Fruit fly (Drosophila melanogaster): ENCODE results near the gene CG32816.

The CG32816 gene

dm6 chrX:443981-444550 is 26.5 kb downstream of the CG32816 start (continued):
- TF ChIP-seq svp (GFP tag) (peak; percentile 78), lz (GFP tag; optimal IDR thresholded peaks at IDR 0.05) (peak; percentile 58), fd59A (GFP tag; optimal IDR thresholded peaks at IDR 0.05) (peak; percentile 75), Sox14 (GFP tag; optimal IDR thresholded peaks at IDR 0.05) (peak; percentile 60), Lpt (GFP tag; optimal IDR thresholded peaks at IDR 0.05) (no peak), CG6276 (GFP tag; optimal IDR thresholded peaks at IDR 0.05) (no peak), CG3032 (tag; optimal IDR thresholded peaks at IDR 0.05) (peak; percentile 74), CG16779 (tag; optimal IDR thresholded peaks at IDR 0.05) (peak; percentile 23), vri (GFP tag; optimal IDR thresholded peaks at IDR 0.05) (peak; percentile 39), CG6163 (GFP tag; IDR thresholded peaks at IDR 0.05) (peak; percentile 69), fkh (GFP tag; optimal IDR thresholded peaks at IDR 0.05) (no peak), CG1621 (tag; optimal IDR thresholded peaks at IDR 0.05) (peak; percentile 70), spab (GFP tag; optimal IDR thresholded peaks at IDR 0.05) (peak; percentile 71), salr (GFP tag; optimal IDR thresholded peaks at IDR 0.05) (peak in 1 of 2 experiments; percentile 60), Hr39 (GFP tag; optimal IDR thresholded peaks at IDR 0.05) (peak; percentile 53), fd85E (GFP tag; optimal IDR thresholded peaks at IDR 0.05) (no peak), net (GFP tag; optimal IDR thresholded peaks at IDR 0.05) (peak; percentile 44), Ets21C (GFP tag; optimal IDR thresholded peaks at IDR 0.05) (peak; percentile 25), CG10669 (GFP tag; optimal IDR thresholded peaks at IDR 0.05) (peak; percentile 77), Ets96B (tag; optimal IDR thresholded peaks at IDR 0.05) (peak; percentile 75), Sox102F (GFP tag; optimal IDR thresholded peaks at IDR 0.05) (peak; percentile 30), Blimp-1 (GFP tag; optimal IDR thresholded peaks at IDR 0.05) (no peak), CG8319 (GFP tag; optimal IDR thresholded peaks at IDR 0.05) (peak; percentile 27), Hr4 (GFP tag; optimal IDR thresholded peaks at IDR 0.05) (no peak)

dm6 chrX:441295-441694 is 29.2 kb downstream of the CG32816 start:
- TF ChIP-seq Sox102F (GFP tag; optimal IDR thresholded peaks at IDR 0.05) (peak; percentile 48), CG15336 (GFP tag; IDR thresholded peaks at IDR 0.05) (no peak), topi (GFP tag; optimal IDR thresholded peaks at IDR 0.05) (peak; percentile 28), Hr39 (GFP tag; optimal IDR thresholded peaks at IDR 0.05) (peak; percentile 13), svp (GFP tag) (peak; percentile 48), CG1621 (tag; optimal IDR thresholded peaks at IDR 0.05) (no peak), Eip78C (GFP tag) (peak; percentile 73), esn (GFP tag; optimal IDR thresholded peaks at IDR 0.05) (peak; percentile 31), Met (GFP tag; optimal IDR thresholded peaks at IDR 0.05) (peak; percentile 28), lz (GFP tag; optimal IDR thresholded peaks at IDR 0.05) (peak; percentile 7), CG3032 (tag; optimal IDR thresholded peaks at IDR 0.05) (no peak), CG31627 (GFP tag; optimal IDR thresholded peaks at IDR 0.05) (peak; percentile 5), Smox (GFP tag; optimal IDR thresholded peaks at IDR 0.05) (peak; percentile 11)

dm6 chrX:437404-437803 is 33.1 kb downstream of the CG32816 start, which contains the start of gene Pgcl:
Gene Pgcl (minus strand): TSS chrX:437448.
- TF ChIP-seq fd85E (GFP tag; optimal IDR thresholded peaks at IDR 0.05) (no peak), spab (GFP tag; optimal IDR thresholded peaks at IDR 0.05) (no peak), Lpt (GFP tag; optimal IDR thresholded peaks at IDR 0.05) (no peak), Hr4 (GFP tag; optimal IDR thresholded peaks at IDR 0.05) (no peak), CG9139 (GFP tag; optimal IDR thresholded peaks at IDR 0.05) (no peak), achi (GFP tag; optimal IDR thresholded peaks at IDR 0.05) (no peak), Sox15 (GFP tag; optimal IDR thresholded peaks at IDR 0.05) (no peak), net (GFP tag; optimal IDR thresholded peaks at IDR 0.05) (no peak)

- TF ChIP-seq acj6 (GFP tag; optimal IDR thresholded peaks at IDR 0.05), result no peak
- TF ChIP-seq salr (GFP tag; optimal IDR thresholded peaks at IDR 0.05), result no peak
- TF ChIP-seq Eip93F (GFP tag; optimal IDR thresholded peaks at IDR 0.05), result no peak
- no peak for TF ChIP-seq topi (GFP tag; optimal IDR thresholded peaks at IDR 0.05)
- no peak for TF ChIP-seq Hr38 (GFP tag; optimal IDR thresholded peaks at IDR 0.05)
Measured at dm6 chrX:428192-428591, 42.3 kb downstream of the CG32816 start.

Measured in whole organism, prepupa.